Worm (Caenorhabditis elegans) whole organism, L4 larva: ENCODE results near the gene T14B4.9.
A peak's percentile ranks its signal among the peaks of the same experiment; 100 is the strongest.

Source experiments
- D1046.2 ChIP-seq: fragments of 200-800 bp; sonication (Bioruptor generic); IDR thresholded peaks from 2 replicates; pipeline ENCODE4 v1.3.6; 2022; ENCODE audit warnings: missing genetic modification characterization, missing compliant biosample characterization
- F37D6.2 ChIP-seq: sonication (generic microtip); optimal IDR thresholded peaks from 2 replicates; lab custom pipeline; 2016; ENCODE audit warnings: mild to moderate bottlenecking, missing genetic modification characterization, missing compliant biosample characterization
- T20F7.1 ChIP-seq: fragments of 200-800 bp; sonication (Bioruptor generic); optimal IDR thresholded peaks from 2 replicates; lab custom pipeline; 2018; ENCODE audit warnings: mild to moderate bottlenecking, missing genetic modification characterization, missing compliant biosample characterization
- T26A8.4 ChIP-seq: fragments of 200-800 bp; sonication (Bioruptor generic); IDR thresholded peaks from 2 replicates; pipeline ENCODE4 v1.3.6; 2022; ENCODE audit warnings: missing genetic modification characterization, missing compliant biosample characterization
- Y48G9A.11 ChIP-seq: fragments of 200-800 bp; sonication (Bioruptor generic); IDR thresholded peaks from 2 replicates; pipeline ENCODE4 v1.3.6; 2022; ENCODE audit warnings: missing genetic modification reagents, missing genetic modification characterization, missing compliant biosample characterization
- Y5F2A.4 ChIP-seq: fragments of 200-800 bp; sonication (Bioruptor generic); optimal IDR thresholded peaks from 2 replicates; lab custom pipeline; 2018; ENCODE audit warnings: mild to moderate bottlenecking, missing genetic modification characterization, missing compliant biosample characterization
- aha-1 ChIP-seq: fragments of 150-350 bp; peaks from one replicate; lab custom pipeline; 2014; ENCODE audit warnings: missing biosample characterization, missing genetic modification characterization
- arid-1 ChIP-seq: fragments of 200-800 bp; sonication (Bioruptor generic); conservative IDR thresholded peaks from 2 replicates; pipeline ENCODE4 v1.3.6; 2022; ENCODE audit warnings: missing genetic modification reagents, missing genetic modification characterization, missing compliant biosample characterization
- attf-4 ChIP-seq: sonication (generic microtip); optimal IDR thresholded peaks from 3 replicates; lab custom pipeline; 2017; ENCODE audit warnings: missing biosample characterization, missing genetic modification characterization
- ceh-20 ChIP-seq: fragments of 200-800 bp; sonication (Bioruptor generic); IDR thresholded peaks from 2 replicates; pipeline ENCODE4 v1.3.6; 2022; ENCODE audit warnings: missing genetic modification reagents, missing genetic modification characterization, missing compliant biosample characterization
- ceh-28 ChIP-seq: fragments of 150-350 bp; optimal IDR thresholded peaks from 2 replicates; lab custom pipeline; 2014; ENCODE audit warnings: missing biosample characterization, missing genetic modification reagents, missing genetic modification characterization
- ctbp-1 ChIP-seq: fragments of 200-800 bp; sonication (Bioruptor generic); IDR thresholded peaks from 2 replicates; pipeline ENCODE4 v1.3.6; 2022; ENCODE audit warnings: missing genetic modification reagents, missing genetic modification characterization, missing compliant biosample characterization
- daf-16 ChIP-seq, 3 experiments: sonication (generic microtip); optimal IDR thresholded peaks; 2 replicates each; lab custom pipeline; 2016 to 2017; ENCODE audit warnings: missing genetic modification characterization in 3 of 3, missing genetic modification reagents in 3 of 3, mild to moderate bottlenecking in 2 of 3, missing compliant biosample characterization in 2 of 3, missing biosample characterization in 1 of 3, moderate library complexity in 1 of 3
- daf-19 ChIP-seq: fragments of 200-800 bp; sonication (Bioruptor generic); conservative IDR thresholded peaks from 2 replicates; pipeline ENCODE4 v1.3.6; 2022; ENCODE audit warnings: missing genetic modification characterization, missing compliant biosample characterization
- dmd-6 ChIP-seq: fragments of 200-800 bp; sonication (Bioruptor generic); IDR thresholded peaks from 2 replicates; pipeline ENCODE4 v1.3.6; 2022; ENCODE audit warnings: missing genetic modification reagents, missing genetic modification characterization, missing compliant biosample characterization
- dmd-9 ChIP-seq: fragments of 200-800 bp; sonication (Bioruptor generic); IDR thresholded peaks from 2 replicates; pipeline ENCODE4 v1.3.6; 2022; ENCODE audit warnings: missing genetic modification reagents, missing genetic modification characterization, missing compliant biosample characterization
- dpl-1 ChIP-seq: fragments of 150-350 bp; optimal IDR thresholded peaks from 2 replicates; lab custom pipeline; 2014; ENCODE audit warnings: missing biosample characterization, missing genetic modification reagents, missing genetic modification characterization
- dve-1 ChIP-seq: sonication (generic microtip); optimal IDR thresholded peaks from 2 replicates; lab custom pipeline; 2017; ENCODE audit warnings: antibody characterized with exemption, mild to moderate bottlenecking, missing genetic modification characterization, missing compliant biosample characterization; ENCODE audit not compliant: insufficient read depth
- egl-43 ChIP-seq: fragments of 200-800 bp; sonication (Bioruptor generic); IDR thresholded peaks from 2 replicates; pipeline ENCODE4 v1.3.6; 2022; ENCODE audit warnings: missing genetic modification reagents, missing genetic modification characterization, missing compliant biosample characterization
- hif-1 ChIP-seq, 2 experiments: sonication (generic microtip); optimal IDR thresholded peaks; 2 replicates each; lab custom pipeline; 2016 to 2017; ENCODE audit warnings: missing compliant biosample characterization in 2 of 2, missing genetic modification characterization in 2 of 2, missing genetic modification reagents in 2 of 2, missing genotype in 2 of 2, mild to moderate bottlenecking in 1 of 2
- hlh-11 ChIP-seq: fragments of 200-800 bp; sonication (Bioruptor generic); optimal IDR thresholded peaks from 2 replicates; lab custom pipeline; 2018; ENCODE audit warnings: mild to moderate bottlenecking, missing genetic modification characterization, missing compliant biosample characterization
- hlh-30 ChIP-seq: sonication (generic microtip); optimal IDR thresholded peaks from 2 replicates; lab custom pipeline; 2017; ENCODE audit warnings: antibody characterized with exemption, mild to moderate bottlenecking, missing genetic modification characterization, missing compliant biosample characterization; ENCODE audit not compliant: insufficient read depth
- hmg-1.1 ChIP-seq: fragments of 200-800 bp; sonication (Bioruptor generic); IDR thresholded peaks from 2 replicates; pipeline ENCODE4 v1.3.6; 2022; ENCODE audit warnings: missing genetic modification reagents, missing genetic modification characterization, missing compliant biosample characterization
- lin-13 ChIP-seq: fragments of 150-350 bp; optimal IDR thresholded peaks from 2 replicates; lab custom pipeline; 2014; ENCODE audit warnings: missing biosample characterization, missing genetic modification reagents, missing genetic modification characterization
- lin-15B ChIP-seq: fragments of 150-350 bp; sonication (generic microtip); optimal IDR thresholded peaks from 3 replicates; lab custom pipeline; 2014; ENCODE audit warnings: missing biosample characterization, missing genetic modification characterization
- lin-29 ChIP-seq: fragments of 200-800 bp; sonication (Bioruptor generic); IDR thresholded peaks from 2 replicates; pipeline ENCODE4 v1.3.6; 2022; ENCODE audit warnings: missing genetic modification reagents, missing genetic modification characterization, missing compliant biosample characterization
- lin-38 ChIP-seq: fragments of 200-800 bp; sonication (Bioruptor generic); IDR thresholded peaks from 2 replicates; pipeline ENCODE4 v1.3.6; 2022; ENCODE audit warnings: missing genetic modification reagents, missing genetic modification characterization, missing compliant biosample characterization
- lsy-2 ChIP-seq, 2 experiments: fragments of 150-350 bp in 1 of 2; sonication (generic microtip) in 1 of 2; optimal IDR thresholded peaks; 2 replicates each; lab custom pipeline; 2014 to 2017; ENCODE audit warnings: missing biosample characterization in 2 of 2, missing genetic modification characterization in 2 of 2
- madf-5 ChIP-seq, 2 experiments: fragments of 200-800 bp; sonication (Bioruptor generic); IDR thresholded peaks; 2 replicates each; pipeline ENCODE4 v1.3.6; 2022; ENCODE audit warnings: missing compliant biosample characterization in 2 of 2, missing genetic modification characterization in 2 of 2
- madf-9 ChIP-seq: fragments of 200-800 bp; sonication (Bioruptor generic); conservative IDR thresholded peaks from 2 replicates; pipeline ENCODE4 v1.3.6; 2022; ENCODE audit warnings: missing genetic modification reagents, missing genetic modification characterization, missing compliant biosample characterization
- mdt-29 ChIP-seq: fragments of 200-800 bp; sonication (Bioruptor generic); IDR thresholded peaks from 2 replicates; pipeline ENCODE4 v1.3.6; 2022; ENCODE audit warnings: missing genetic modification reagents, missing genetic modification characterization, missing compliant biosample characterization
- mep-1 ChIP-seq: fragments of 150-350 bp; sonication (generic microtip); optimal IDR thresholded peaks from 3 replicates; lab custom pipeline; 2014; ENCODE audit warnings: missing biosample characterization, missing genetic modification characterization
- mes-2 ChIP-seq: sonication (generic microtip); optimal IDR thresholded peaks from 2 replicates; lab custom pipeline; 2016; ENCODE audit warnings: missing genotype, mild to moderate bottlenecking, missing genetic modification characterization, missing compliant biosample characterization; ENCODE audit not compliant: poor library complexity, severe bottlenecking
- mxl-3 ChIP-seq: fragments of 200-800 bp; sonication (Bioruptor generic); optimal IDR thresholded peaks from 2 replicates; lab custom pipeline; 2018; ENCODE audit warnings: mild to moderate bottlenecking, missing genetic modification characterization, missing compliant biosample characterization
- nhr-11 ChIP-seq: fragments of 150-350 bp; optimal IDR thresholded peaks from 2 replicates; lab custom pipeline; 2014; ENCODE audit warnings: missing biosample characterization, missing genetic modification characterization
- nhr-25 ChIP-seq: sonication (generic microtip); optimal IDR thresholded peaks from 2 replicates; lab custom pipeline; 2017; ENCODE audit warnings: missing genetic modification characterization, mild to moderate bottlenecking, missing compliant biosample characterization, antibody characterized with exemption, moderate library complexity, borderline replicate concordance; ENCODE audit not compliant: insufficient read depth
- nhr-28 ChIP-seq: fragments of 150-350 bp; optimal IDR thresholded peaks from 2 replicates; lab custom pipeline; 2014; ENCODE audit warnings: missing biosample characterization, missing genetic modification characterization
- nhr-6 ChIP-seq: fragments of 150-350 bp; optimal IDR thresholded peaks from 2 replicates; lab custom pipeline; 2014; ENCODE audit warnings: missing biosample characterization, missing genetic modification characterization
- pha-4 ChIP-seq, 2 experiments: fragments of 150-350 bp in 1 of 2; fragments of 200-800 bp in 1 of 2; sonication (Bioruptor generic) in 1 of 2; IDR thresholded peaks in 1 of 2; optimal IDR thresholded peaks in 1 of 2; 2 replicates each; pipeline versions ENCODE4 v1.3.6 to Lab custom; 2014 to 2022; ENCODE audit warnings: missing genetic modification characterization in 2 of 2, missing genetic modification reagents in 2 of 2, missing biosample characterization in 1 of 2, missing compliant biosample characterization in 1 of 2
- php-3 ChIP-seq: fragments of 200-800 bp; sonication (Bioruptor generic); IDR thresholded peaks from 2 replicates; pipeline ENCODE4 v1.3.6; 2022; ENCODE audit warnings: missing genetic modification reagents, missing genetic modification characterization, missing compliant biosample characterization
- rbr-2 ChIP-seq: sonication (generic microtip); optimal IDR thresholded peaks from 2 replicates; lab custom pipeline; 2016; ENCODE audit warnings: missing genotype, missing genetic modification characterization, missing compliant biosample characterization
- spr-1 ChIP-seq: sonication (generic microtip); optimal IDR thresholded peaks from 2 replicates; lab custom pipeline; 2016; ENCODE audit warnings: mild to moderate bottlenecking, missing genetic modification characterization, missing compliant biosample characterization
- tra-1 ChIP-seq: fragments of 200-800 bp; sonication (Bioruptor generic); IDR thresholded peaks from 2 replicates; pipeline ENCODE4 v1.3.6; 2022; ENCODE audit warnings: missing genetic modification reagents, missing genetic modification characterization, missing compliant biosample characterization
- unc-130 ChIP-seq: sonication (generic microtip); optimal IDR thresholded peaks from 2 replicates; lab custom pipeline; 2016; ENCODE audit warnings: missing genetic modification reagents, missing genetic modification characterization, missing compliant biosample characterization
- vab-7 ChIP-seq: fragments of 200-800 bp; sonication (Bioruptor generic); IDR thresholded peaks from 2 replicates; pipeline ENCODE4 v1.3.6; 2022; ENCODE audit warnings: missing genetic modification reagents, missing genetic modification characterization, missing compliant biosample characterization
- zfp-3 ChIP-seq: fragments of 200-800 bp; sonication (Bioruptor generic); conservative IDR thresholded peaks from 2 replicates; pipeline ENCODE4 v1.3.6; 2022; ENCODE audit warnings: missing genetic modification reagents, missing genetic modification characterization, missing compliant biosample characterization

Gene T14B4.9

ce11 chrII:6733718-6734117, at the start of gene T14B4.9:
Gene T14B4.9 (minus strand): TSS chrII:6733818.
- TF ChIP-seq nhr-6 (no peak), vab-7 (no peak)

DNA sequence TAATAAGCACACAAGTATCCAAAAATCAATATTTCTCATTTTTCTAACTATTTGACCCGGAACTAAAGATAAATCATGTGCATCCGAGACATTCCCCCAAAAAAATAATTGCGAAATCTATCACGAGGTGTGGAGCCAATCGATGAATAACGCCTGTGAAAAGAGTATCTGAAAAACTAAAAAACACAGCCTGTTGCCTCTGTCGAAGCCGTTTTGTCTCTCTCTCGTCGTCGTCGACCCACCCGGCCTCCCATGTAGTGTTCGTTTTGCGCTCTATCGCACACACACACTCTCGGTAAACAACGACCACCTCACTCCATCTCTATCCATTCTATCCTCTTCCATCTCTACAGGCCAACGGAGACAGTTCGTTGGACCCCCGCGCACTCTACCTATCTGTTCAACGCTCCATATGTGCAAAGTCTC, 49.1 kb upstream of the T14B4.9 start:
- TF ChIP-seq lsy-2 (tag; optimal IDR thresholded peaks at IDR 0.05; lab: Kevin White, UChicago), result peak; percentile 25 to 80
- peak; percentile 69 for TF ChIP-seq ctbp-1 (GFP tag; lab: Robert Waterston, UW)
- TF ChIP-seq dmd-9 (GFP tag; lab: Robert Waterston, UW), result no peak
- peak; percentile 95 for TF ChIP-seq hlh-30
- no peak for TF ChIP-seq php-3 (GFP tag; lab: Robert Waterston, UW)
- TF ChIP-seq daf-19, result no peak
- no peak for TF ChIP-seq Y48G9A.11 (GFP tag; lab: Robert Waterston, UW)
- TF ChIP-seq lin-38 (GFP tag; lab: Robert Waterston, UW), result peak; percentile 56
- TF ChIP-seq pha-4 (GFP tag; IDR thresholded peaks at IDR 0.05; lab: Robert Waterston, UW), result no peak
- peak; percentile 50 for TF ChIP-seq pha-4 (tag; optimal IDR thresholded peaks at IDR 0.05; lab: Kevin White, UChicago)
- TF ChIP-seq lin-15B, result no peak
- peak; percentile 44 for TF ChIP-seq dmd-6 (GFP tag; lab: Robert Waterston, UW)
- TF ChIP-seq dpl-1 (GFP tag; lab: Kevin White, UChicago), result peak; percentile 55
- TF ChIP-seq ceh-28 (tag; lab: Kevin White, UChicago), result peak; percentile 34
- TF ChIP-seq F37D6.2 (tag; lab: Kevin White, UChicago), result peak; percentile 29
- no peak for TF ChIP-seq unc-130
- 0 out of 2 replicates have a peak, but pooled peaks have one; percentile 23 for TF ChIP-seq madf-9 (GFP tag; lab: Robert Waterston, UW)
- TF ChIP-seq nhr-11, result peak; percentile 70
- peak; percentile 80 for TF ChIP-seq nhr-28
- peak; percentile 90 for TF ChIP-seq aha-1
- TF ChIP-seq daf-16 (GFP tag; optimal IDR thresholded peaks at IDR 0.05; lab: Kevin White, UChicago), result peak in 1 of 2 experiments; percentile 57
- peak; percentile 20 for TF ChIP-seq daf-16 (tag; optimal IDR thresholded peaks at IDR 0.05; lab: Kevin White, UChicago)
- 0 out of 2 replicates have a peak, but pooled peaks have one; percentile 50 for TF ChIP-seq T26A8.4 (GFP tag; lab: Robert Waterston, UW)
- no peak for TF ChIP-seq spr-1 (tag; lab: Kevin White, UChicago)
- TF ChIP-seq mxl-3 (GFP tag; lab: Kevin White, UChicago), result peak; percentile 75
- TF ChIP-seq D1046.2, result peak; percentile 77; the same call in 1 of the 2 replicates
- peak in 1 of 2 experiments; percentile 61 for TF ChIP-seq hif-1 (tag; optimal IDR thresholded peaks at IDR 0.05; lab: Kevin White, UChicago)
- no peak for TF ChIP-seq attf-4 (tag; lab: Kevin White, UChicago)
- TF ChIP-seq mep-1 (tag; lab: Kevin White, UChicago), result peak; percentile 68
- no peak for TF ChIP-seq mdt-29 (GFP tag; lab: Robert Waterston, UW)
- peak; percentile 68 for TF ChIP-seq hmg-1.1 (GFP tag; lab: Robert Waterston, UW)
- TF ChIP-seq T20F7.1, result peak; percentile 49
- TF ChIP-seq arid-1, result 0 out of 2 replicates have a peak, but pooled peaks have one; percentile 40
- peak; percentile 17 for TF ChIP-seq nhr-25 (tag; lab: Kevin White, UChicago)
- TF ChIP-seq nhr-6, result no peak
- no peak for TF ChIP-seq madf-5 (GFP tag; IDR thresholded peaks at IDR 0.05; lab: Robert Waterston, UW)
- no peak for TF ChIP-seq zfp-3 (GFP tag; lab: Robert Waterston, UW)
- TF ChIP-seq lin-13 (GFP tag; lab: Kevin White, UChicago), result peak; percentile 40
- TF ChIP-seq Y5F2A.4 (GFP tag; lab: Kevin White, UChicago), result no peak
- TF ChIP-seq mes-2, result peak; percentile 47
- peak; percentile 52 for TF ChIP-seq rbr-2 (tag; lab: Kevin White, UChicago)
- peak; percentile 58; the same call in 1 of the 2 replicates for TF ChIP-seq egl-43
- TF ChIP-seq hlh-11, result peak; percentile 69
- TF ChIP-seq ceh-20 (GFP tag; lab: Robert Waterston, UW), result peak; percentile 77
- 0 out of 2 replicates have a peak, but pooled peaks have one; percentile 33 for TF ChIP-seq tra-1 (GFP tag; lab: Robert Waterston, UW)
- no peak for TF ChIP-seq lin-29 (GFP tag; lab: Robert Waterston, UW)
- peak; percentile 27 for TF ChIP-seq dve-1 (tag; lab: Kevin White, UChicago)
